Fruit fly (Drosophila melanogaster) whole organism, embryonic: Measurements from ENCODE around the gene Teh1.

Source experiments
- Ada2b ChIP-seq: fragments of 200-800 bp; sonication (Bioruptor generic); IDR thresholded peaks from 2 replicates; pipeline ENCODE4 v1.3.6; 2022; ENCODE audit warnings: missing biosample characterization, missing genetic modification characterization
- Asciz ChIP-seq: fragments of 200-800 bp; sonication (Bioruptor generic); optimal IDR thresholded peaks from 2 replicates; lab custom pipeline; 2017; ENCODE audit warnings: missing biosample characterization, mild to moderate bottlenecking, missing genetic modification characterization, missing genetic modification reagents
- CG11398 ChIP-seq: fragments of 200-800 bp; sonication (Bioruptor generic); optimal IDR thresholded peaks from 2 replicates; lab custom pipeline; 2016; ENCODE audit warnings: missing biosample characterization, missing genetic modification characterization
- CG11723 ChIP-seq: fragments of 200-800 bp; sonication (Bioruptor generic); optimal IDR thresholded peaks from 2 replicates; lab custom pipeline; 2017; ENCODE audit warnings: missing biosample characterization, mild to moderate bottlenecking, missing genetic modification characterization
- CG13894 ChIP-seq: fragments of 200-800 bp; sonication (Bioruptor generic); optimal IDR thresholded peaks from 3 replicates; lab custom pipeline; 2018; ENCODE audit warnings: missing biosample characterization, mild to moderate bottlenecking, missing genetic modification characterization, moderate library complexity
- CG14441 ChIP-seq: fragments of 200-800 bp; sonication (Bioruptor generic); IDR thresholded peaks from 2 replicates; pipeline ENCODE4 v1.3.6; 2022; ENCODE audit warnings: missing biosample characterization, missing genetic modification characterization
- CG14860 ChIP-seq: fragments of 200-800 bp; sonication (Bioruptor generic); IDR thresholded peaks from 3 replicates; pipeline ENCODE4 v1.3.6; 2022; ENCODE audit warnings: missing biosample characterization, missing genetic modification characterization; ENCODE audit not compliant: partially characterized antibody
- CG15479 ChIP-seq: fragments of 200-800 bp; sonication (Bioruptor generic); optimal IDR thresholded peaks from 3 replicates; lab custom pipeline; 2019; ENCODE audit warnings: missing biosample characterization, mild to moderate bottlenecking, missing genetic modification characterization, moderate library complexity
- CG17361 ChIP-seq: fragments of 200-800 bp; sonication (Bioruptor generic); IDR thresholded peaks from 3 replicates; pipeline ENCODE4 v1.3.6; 2022; ENCODE audit warnings: missing biosample characterization, missing genetic modification characterization
- CG17568 ChIP-seq: fragments of 200-800 bp; sonication (Bioruptor generic); optimal IDR thresholded peaks from 2 replicates; lab custom pipeline; 2018; ENCODE audit warnings: missing biosample characterization, mild to moderate bottlenecking, missing genetic modification characterization, moderate library complexity
- CG17829 ChIP-seq: fragments of 200-800 bp; optimal IDR thresholded peaks from 2 replicates; lab custom pipeline; 2019; ENCODE audit warnings: missing biosample characterization, mild to moderate bottlenecking, missing genetic modification characterization, moderate library complexity
- CG1832 ChIP-seq: fragments of 200-800 bp; sonication (Bioruptor generic); optimal IDR thresholded peaks from 2 replicates; lab custom pipeline; 2017; ENCODE audit warnings: missing biosample characterization, mild to moderate bottlenecking, missing genetic modification characterization, inconsistent platforms
- CG2116 ChIP-seq: fragments of 200-800 bp; sonication (Bioruptor generic); optimal IDR thresholded peaks from 3 replicates; lab custom pipeline; 2018; ENCODE audit warnings: missing biosample characterization, mild to moderate bottlenecking, missing genetic modification characterization
- CG3163 ChIP-seq: fragments of 200-800 bp; sonication (Bioruptor generic); optimal IDR thresholded peaks from 3 replicates; lab custom pipeline; 2016; ENCODE audit warnings: missing biosample characterization, missing genetic modification characterization
- CG4730 ChIP-seq: fragments of 200-800 bp; sonication (Bioruptor generic); IDR thresholded peaks from 2 replicates; pipeline ENCODE4 v1.3.6; 2022; ENCODE audit warnings: missing biosample characterization, missing genetic modification characterization
- CG6175 ChIP-seq: fragments of 200-800 bp; sonication (Bioruptor generic); IDR thresholded peaks from 3 replicates; pipeline ENCODE4 v1.3.6; 2022; ENCODE audit warnings: missing biosample characterization, missing genetic modification characterization
- CG6854 ChIP-seq: fragments of 200-800 bp; sonication (Bioruptor generic); optimal IDR thresholded peaks from 3 replicates; lab custom pipeline; 2017; ENCODE audit warnings: missing biosample characterization, mild to moderate bottlenecking, missing genetic modification characterization
- CG7372 ChIP-seq: fragments of 200-800 bp; sonication (Bioruptor generic); IDR thresholded peaks from 2 replicates; pipeline ENCODE4 v1.3.6; 2022; ENCODE audit warnings: missing biosample characterization, missing genetic modification characterization
- CG7963 ChIP-seq: fragments of 200-800 bp; sonication (Bioruptor generic); IDR thresholded peaks from 3 replicates; pipeline ENCODE4 v1.3.6; 2022; ENCODE audit warnings: missing biosample characterization, missing genetic modification characterization; ENCODE audit not compliant: partially characterized antibody
- GATAe ChIP-seq: fragments of 200-800 bp; sonication (Bioruptor generic); conservative IDR thresholded peaks from 2 replicates; pipeline ENCODE4 v1.3.6; 2022; ENCODE audit warnings: missing biosample characterization, missing genetic modification characterization
- H2.0 ChIP-seq: fragments of 200-800 bp; sonication (Bioruptor generic); IDR thresholded peaks from 2 replicates; pipeline ENCODE4 v1.3.6; 2022; ENCODE audit warnings: missing biosample characterization, missing genetic modification characterization
- Lhr ChIP-seq: fragments of 200-800 bp; sonication (Bioruptor generic); optimal IDR thresholded peaks from 3 replicates; lab custom pipeline; 2017; ENCODE audit warnings: mild to moderate bottlenecking, missing biosample characterization, missing genetic modification reagents, missing genetic modification characterization
- NFAT ChIP-seq: fragments of 200-800 bp; sonication (Bioruptor generic); IDR thresholded peaks from 2 replicates; pipeline ENCODE4 v1.3.6; 2022; ENCODE audit warnings: missing biosample characterization, missing genetic modification characterization
- Nf-YA ChIP-seq: fragments of 200-800 bp; sonication (Bioruptor generic); IDR thresholded peaks from 2 replicates; pipeline ENCODE4 v1.3.6; 2022; ENCODE audit warnings: missing biosample characterization, missing genetic modification characterization
- Rx ChIP-seq: fragments of 200-800 bp; sonication (Bioruptor generic); IDR thresholded peaks from 2 replicates; pipeline ENCODE4 v1.3.6; 2022; ENCODE audit warnings: missing biosample characterization, missing genetic modification characterization
- Taf1 ChIP-seq: fragments of 200-800 bp; sonication (Bioruptor generic); IDR thresholded peaks from 2 replicates; pipeline ENCODE4 v1.3.6; 2022; ENCODE audit warnings: missing biosample characterization, missing genetic modification characterization
- Trl ChIP-seq, 3 experiments: fragments of >200 bp in 2 of 3; fragments of 200-800 bp in 1 of 3; sonication (Bioruptor generic) in 1 of 3; optimal IDR thresholded peaks; 2 replicates in 1 of 3; 3 replicates in 2 of 3; lab custom pipeline; 2016 to 2017; ENCODE audit warnings: missing biosample characterization in 1 of 3, missing genetic modification characterization in 1 of 3
- Xrp1 ChIP-seq: fragments of 200-800 bp; sonication (Bioruptor generic); IDR thresholded peaks from 2 replicates; pipeline ENCODE4 v1.3.6; 2022; ENCODE audit warnings: missing biosample characterization, missing genetic modification characterization
- br ChIP-seq: fragments of >200 bp; optimal IDR thresholded peaks from 2 replicates; lab custom pipeline; 2017
- cas ChIP-seq: fragments of 200-800 bp; sonication (Bioruptor generic); IDR thresholded peaks from 2 replicates; pipeline ENCODE4 v1.3.6; 2022; ENCODE audit warnings: missing biosample characterization, missing genetic modification characterization
- cato ChIP-seq: fragments of 200-800 bp; sonication (Bioruptor generic); optimal IDR thresholded peaks from 2 replicates; lab custom pipeline; 2016; ENCODE audit warnings: missing biosample characterization, missing genetic modification characterization, borderline replicate concordance
- eve ChIP-seq, 2 experiments: fragments of >200 bp; optimal IDR thresholded peaks; 2 replicates each; lab custom pipeline; 2017; ENCODE audit warnings: missing biosample characterization in 2 of 2, missing genetic modification characterization in 2 of 2
- gem ChIP-seq: fragments of 200-800 bp; sonication (Bioruptor generic); optimal IDR thresholded peaks from 2 replicates; lab custom pipeline; 2019; ENCODE audit warnings: missing biosample characterization, mild to moderate bottlenecking, missing genetic modification characterization, moderate library complexity
- her ChIP-seq: fragments of 200-800 bp; sonication (Bioruptor generic); optimal IDR thresholded peaks from 2 replicates; lab custom pipeline; 2016; ENCODE audit warnings: missing biosample characterization, missing genetic modification characterization
- insv ChIP-seq, 2 experiments: fragments of 200-800 bp; sonication (Bioruptor generic); optimal IDR thresholded peaks; 3 replicates each; lab custom pipeline; 2016 to 2018; ENCODE audit warnings: missing biosample characterization in 2 of 2, missing genetic modification characterization in 2 of 2
- mirr ChIP-seq: fragments of 200-800 bp; sonication (Bioruptor generic); optimal IDR thresholded peaks from 3 replicates; lab custom pipeline; 2018; ENCODE audit warnings: missing biosample characterization, mild to moderate bottlenecking, missing genetic modification characterization
- onecut ChIP-seq: fragments of 200-800 bp; sonication (Bioruptor generic); IDR thresholded peaks from 2 replicates; pipeline ENCODE4 v1.3.6; 2022; ENCODE audit warnings: missing biosample characterization, missing genetic modification characterization
- pan ChIP-seq, 4 experiments: fragments of >200 bp in 3 of 4; fragments of 200-800 bp in 1 of 4; sonication (Bioruptor generic) in 1 of 4; optimal IDR thresholded peaks in 3 of 4; IDR thresholded peaks in 1 of 4; 2 replicates each; pipeline versions ENCODE4 v1.3.6 to Lab custom; 2017 to 2022; ENCODE audit warnings: missing biosample characterization in 2 of 4, missing genetic modification characterization in 2 of 4, mixed read lengths in 1 of 4
- peb ChIP-seq: fragments of 200-800 bp; sonication (Bioruptor generic); IDR thresholded peaks from 2 replicates; pipeline ENCODE4 v1.3.6; 2022; ENCODE audit warnings: missing biosample characterization, missing genetic modification characterization
- prd ChIP-seq, 3 experiments: fragments of >200 bp in 2 of 3; fragments of 200-800 bp in 1 of 3; sonication (Bioruptor generic) in 1 of 3; optimal IDR thresholded peaks in 2 of 3; IDR thresholded peaks in 1 of 3; 2 replicates in 2 of 3; 3 replicates in 1 of 3; pipeline versions ENCODE4 v1.3.6 to Lab custom; 2017 to 2022; ENCODE audit warnings: missing biosample characterization in 1 of 3, missing genetic modification characterization in 1 of 3
- rib ChIP-seq: fragments of 200-800 bp; sonication (Bioruptor generic); IDR thresholded peaks from 2 replicates; pipeline ENCODE4 v1.3.6; 2022; ENCODE audit warnings: missing biosample characterization, missing genetic modification characterization
- run ChIP-seq: fragments of 200-800 bp; sonication (Bioruptor generic); optimal IDR thresholded peaks from 3 replicates; lab custom pipeline; 2018; ENCODE audit warnings: missing biosample characterization, mild to moderate bottlenecking, missing genetic modification characterization
- sens ChIP-seq: fragments of 200-800 bp; sonication (Bioruptor generic); peaks from one replicate; lab custom pipeline; 2016; ENCODE audit warnings: missing biosample characterization, missing genetic modification characterization
- sens-2 ChIP-seq: fragments of 200-800 bp; sonication (Bioruptor generic); IDR thresholded peaks from 2 replicates; pipeline ENCODE4 v1.3.6; 2022; ENCODE audit warnings: missing biosample characterization, missing genetic modification characterization
- sim ChIP-seq: fragments of 200-800 bp; sonication (Bioruptor generic); IDR thresholded peaks from 2 replicates; pipeline ENCODE4 v1.3.6; 2022; ENCODE audit warnings: missing biosample characterization, missing genetic modification characterization
- sna ChIP-seq: fragments of 200-800 bp; sonication (Bioruptor generic); IDR thresholded peaks from 2 replicates; pipeline ENCODE4 v1.3.6; 2022; ENCODE audit warnings: missing biosample characterization, missing genetic modification characterization; ENCODE audit not compliant: partially characterized antibody
- stwl ChIP-seq: fragments of 200-800 bp; sonication (Bioruptor generic); optimal IDR thresholded peaks from 3 replicates; lab custom pipeline; 2018; ENCODE audit warnings: missing biosample characterization, mild to moderate bottlenecking, missing genetic modification characterization, moderate library complexity
- trem ChIP-seq: fragments of 200-800 bp; optimal IDR thresholded peaks from 3 replicates; lab custom pipeline; 2019; ENCODE audit warnings: missing biosample characterization, mild to moderate bottlenecking, missing genetic modification characterization, moderate library complexity
- ttk ChIP-seq: fragments of 200-800 bp; sonication (Bioruptor generic); IDR thresholded peaks from 2 replicates; pipeline ENCODE4 v2.1.2; 2022; ENCODE audit warnings: missing biosample characterization, missing genetic modification characterization
- zen2 ChIP-seq: fragments of 200-800 bp; sonication (Bioruptor generic); IDR thresholded peaks from 3 replicates; pipeline ENCODE4 v1.3.6; 2022; ENCODE audit warnings: missing biosample characterization, missing genetic modification characterization; ENCODE audit not compliant: partially characterized antibody

Gene Teh1

DNA sequence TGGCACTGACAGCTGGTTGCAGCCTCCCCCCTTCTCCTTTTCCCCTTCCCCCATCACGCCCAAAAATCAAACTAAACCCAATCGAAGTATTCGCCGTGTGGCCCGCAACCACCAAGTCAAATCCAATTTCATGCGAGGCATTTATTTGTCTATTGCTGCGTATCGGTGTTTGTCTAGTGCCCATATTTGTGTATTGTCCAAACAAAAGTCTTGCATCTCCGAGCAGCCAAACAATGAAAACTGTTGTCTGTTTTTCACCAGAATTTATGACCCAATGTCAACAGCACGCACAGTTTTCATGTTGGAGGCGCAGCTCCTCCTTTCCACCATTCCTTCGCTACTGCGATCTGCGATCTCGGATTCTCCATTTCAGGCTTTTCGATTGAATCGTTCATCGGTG is 2.0 kb upstream of the Teh1 start (continued):
- TF ChIP-seq CG15479 (GFP tag; lab: Kevin White, UChicago) = peak; percentile 65
- 0 out of 2 replicates have a peak, but pooled peaks have one; percentile 32 for TF ChIP-seq Nf-YA
- TF ChIP-seq Lhr = peak; percentile 46
- TF ChIP-seq CG6175 (GFP tag; lab: Robert Waterston, UW) = no peak
- no peak for TF ChIP-seq sna (GFP tag; lab: Robert Waterston, UW)
- no peak for TF ChIP-seq CG7963 (GFP tag; lab: Robert Waterston, UW)
- TF ChIP-seq NFAT (GFP tag; lab: Robert Waterston, UW) = no peak
- peak; percentile 89 for TF ChIP-seq Asciz (GFP tag; lab: Kevin White, UChicago)
- TF ChIP-seq CG3163 (GFP tag; lab: Kevin White, UChicago) = peak; percentile 11
- TF ChIP-seq rib (GFP tag; lab: Robert Waterston, UW) = no peak
- peak; percentile 26 for TF ChIP-seq gem (tag; lab: Kevin White, UChicago)
- TF ChIP-seq Ada2b (GFP tag; lab: Robert Waterston, UW) = no peak; the same call in 1 of the 2 replicates
- TF ChIP-seq trem (tag; lab: Kevin White, UChicago) = peak; percentile 57
- no peak for TF ChIP-seq CG1832 (GFP tag; lab: Kevin White, UChicago)
- peak; percentile 62 for TF ChIP-seq onecut (GFP tag; lab: Robert Waterston, UW)
- no peak for TF ChIP-seq H2.0 (GFP tag; lab: Robert Waterston, UW)
- TF ChIP-seq sim (GFP tag; lab: Robert Waterston, UW) = peak; percentile 73
- TF ChIP-seq cas (GFP tag; lab: Robert Waterston, UW) = no peak
- TF ChIP-seq sens-2 (GFP tag; lab: Robert Waterston, UW) = no peak; the same call in 1 of the 2 replicates
- no peak for TF ChIP-seq peb (GFP tag; lab: Robert Waterston, UW)
- peak; percentile 70 for TF ChIP-seq CG11723 (GFP tag; lab: Kevin White, UChicago)
- peak; percentile 97 for TF ChIP-seq sens (GFP tag; lab: Kevin White, UChicago)
- TF ChIP-seq prd (optimal IDR thresholded peaks at IDR 0.05; lab: Kevin White, UChicago) = no peak
- TF ChIP-seq prd (GFP tag; IDR thresholded peaks at IDR 0.05; lab: Robert Waterston, UW) = no peak
- no peak for TF ChIP-seq CG4730 (GFP tag; lab: Robert Waterston, UW)
- no peak for TF ChIP-seq Trl (optimal IDR thresholded peaks at IDR 0.05; lab: Kevin White, UChicago)
- TF ChIP-seq Trl (GFP tag; optimal IDR thresholded peaks at IDR 0.05; lab: Kevin White, UChicago) = peak; percentile 60
- TF ChIP-seq CG6854 (GFP tag; lab: Kevin White, UChicago) = no peak
- TF ChIP-seq ttk (GFP tag; lab: Robert Waterston, UW) = no peak
- peak; percentile 81 for TF ChIP-seq Xrp1 (GFP tag; lab: Robert Waterston, UW)
- no peak for TF ChIP-seq CG17829
- no peak for TF ChIP-seq CG14860 (GFP tag; lab: Robert Waterston, UW)
- peak; percentile 48 for TF ChIP-seq CG2116
- TF ChIP-seq CG7372 (GFP tag; lab: Robert Waterston, UW) = no peak
- TF ChIP-seq Rx (GFP tag; lab: Robert Waterston, UW) = no peak
- TF ChIP-seq CG17361 (GFP tag; lab: Robert Waterston, UW) = peak; percentile 42; the same call in 2 of the 3 replicates
- TF ChIP-seq eve (GFP tag; optimal IDR thresholded peaks at IDR 0.05; lab: Kevin White, UChicago) = no peak
- no peak for TF ChIP-seq mirr
- no peak for TF ChIP-seq CG13894 (tag; lab: Kevin White, UChicago)
- TF ChIP-seq pan (optimal IDR thresholded peaks at IDR 0.05; lab: Kevin White, UChicago) = no peak
- TF ChIP-seq pan (GFP tag; optimal IDR thresholded peaks at IDR 0.05 in 1 of 2, IDR thresholded peaks at IDR 0.05 in 1 of 2) = no peak
- TF ChIP-seq run = peak; percentile 14
- no peak for TF ChIP-seq insv (GFP tag; optimal IDR thresholded peaks at IDR 0.05; lab: Kevin White, UChicago)
- TF ChIP-seq zen2 (GFP tag; lab: Robert Waterston, UW) = no peak
- TF ChIP-seq CG11398 = peak; percentile 78
- TF ChIP-seq stwl (tag; lab: Kevin White, UChicago) = peak; percentile 31
- TF ChIP-seq br (lab: Kevin White, UChicago) = no peak
- no peak for TF ChIP-seq her (GFP tag; lab: Kevin White, UChicago)
- no peak for TF ChIP-seq cato (GFP tag; lab: Kevin White, UChicago)
- no peak for TF ChIP-seq CG14441 (GFP tag; lab: Robert Waterston, UW)
- TF ChIP-seq CG17568 = peak; percentile 68
- TF ChIP-seq GATAe (GFP tag; lab: Robert Waterston, UW) = no peak
- TF ChIP-seq Taf1 = no peak
